Fruit fly (Drosophila melanogaster) whole organism, embryonic: Measurements from ENCODE around the gene OtopLc.

Experiments used
- Atf3 ChIP-seq: fragments of 200-800 bp; sonication (Bioruptor generic); optimal IDR thresholded peaks from 3 replicates; lab custom pipeline; 2016; ENCODE audit warnings: missing biosample characterization, missing genetic modification characterization
- Bteb2 ChIP-seq: fragments of 200-800 bp; sonication (Bioruptor generic); optimal IDR thresholded peaks from 2 replicates; lab custom pipeline; 2016; ENCODE audit warnings: missing biosample characterization, missing genetic modification characterization
- CG10959 ChIP-seq: fragments of 200-800 bp; sonication (Bioruptor generic); IDR thresholded peaks from 2 replicates; pipeline ENCODE4 v1.3.6; 2022; ENCODE audit warnings: missing biosample characterization, missing genetic modification characterization
- CG12219 ChIP-seq: fragments of 200-800 bp; sonication (Bioruptor generic); optimal IDR thresholded peaks from 3 replicates; lab custom pipeline; 2018; ENCODE audit warnings: missing biosample characterization, mild to moderate bottlenecking, missing genetic modification characterization
- CG12659 ChIP-seq: fragments of 200-800 bp; sonication (Bioruptor generic); optimal IDR thresholded peaks from 3 replicates; lab custom pipeline; 2017; ENCODE audit warnings: mild to moderate bottlenecking, missing biosample characterization, missing genetic modification reagents, missing genetic modification characterization
- CG14860 ChIP-seq: fragments of 200-800 bp; sonication (Bioruptor generic); IDR thresholded peaks from 3 replicates; pipeline ENCODE4 v1.3.6; 2022; ENCODE audit warnings: missing biosample characterization, missing genetic modification characterization; ENCODE audit not compliant: partially characterized antibody
- CG14965 ChIP-seq: fragments of 200-800 bp; sonication (Bioruptor generic); optimal IDR thresholded peaks from 2 replicates; lab custom pipeline; 2016; ENCODE audit warnings: missing biosample characterization, missing genetic modification characterization, borderline replicate concordance
- CG17385 ChIP-seq: fragments of 200-800 bp; sonication (Bioruptor generic); optimal IDR thresholded peaks from 3 replicates; lab custom pipeline; 2018; ENCODE audit warnings: missing biosample characterization, mild to moderate bottlenecking, missing genetic modification characterization
- CG17829 ChIP-seq: fragments of 200-800 bp; optimal IDR thresholded peaks from 2 replicates; lab custom pipeline; 2019; ENCODE audit warnings: missing biosample characterization, mild to moderate bottlenecking, missing genetic modification characterization, moderate library complexity
- CG2116 ChIP-seq: fragments of 200-800 bp; sonication (Bioruptor generic); optimal IDR thresholded peaks from 3 replicates; lab custom pipeline; 2018; ENCODE audit warnings: missing biosample characterization, mild to moderate bottlenecking, missing genetic modification characterization
- CG30431 ChIP-seq: fragments of 200-800 bp; sonication (Bioruptor generic); optimal IDR thresholded peaks from 2 replicates; lab custom pipeline; 2017; ENCODE audit warnings: missing biosample characterization, missing genetic modification characterization
- CG32767 ChIP-seq: fragments of 200-800 bp; sonication (Bioruptor generic); IDR thresholded peaks from 2 replicates; pipeline ENCODE4 v1.3.6; 2022; ENCODE audit warnings: missing biosample characterization, missing genetic modification characterization
- CG3995 ChIP-seq: fragments of 200-800 bp; sonication (Bioruptor generic); optimal IDR thresholded peaks from 3 replicates; lab custom pipeline; 2016; ENCODE audit warnings: missing biosample characterization, missing genetic modification characterization
- CG42726 ChIP-seq: fragments of 200-800 bp; sonication (Bioruptor generic); IDR thresholded peaks from 2 replicates; pipeline ENCODE4 v1.3.6; 2022; ENCODE audit warnings: missing biosample characterization, missing genetic modification characterization; ENCODE audit not compliant: partially characterized antibody
- CG4328 ChIP-seq: fragments of 200-800 bp; sonication (Bioruptor generic); optimal IDR thresholded peaks from 3 replicates; lab custom pipeline; 2017; ENCODE audit warnings: missing biosample characterization, missing genetic modification reagents, missing genetic modification characterization
- CG6272 ChIP-seq: fragments of 200-800 bp; sonication (Bioruptor generic); IDR thresholded peaks from 2 replicates; pipeline ENCODE4 v1.3.6; 2022; ENCODE audit warnings: missing biosample characterization, missing genetic modification characterization
- CG7786 ChIP-seq: fragments of 200-800 bp; sonication (Bioruptor generic); optimal IDR thresholded peaks from 2 replicates; lab custom pipeline; 2016; ENCODE audit warnings: missing biosample characterization, missing genetic modification characterization
- CG9727 ChIP-seq: fragments of 200-800 bp; sonication (Bioruptor generic); optimal IDR thresholded peaks from 3 replicates; lab custom pipeline; 2017; ENCODE audit warnings: missing biosample characterization, mild to moderate bottlenecking, missing genetic modification characterization
- Camta ChIP-seq: fragments of 200-800 bp; sonication (Bioruptor generic); optimal IDR thresholded peaks from 2 replicates; lab custom pipeline; 2016; ENCODE audit warnings: missing biosample characterization, missing genetic modification characterization
- Elba2 ChIP-seq: fragments of 200-800 bp; sonication (Bioruptor generic); optimal IDR thresholded peaks from 3 replicates; lab custom pipeline; 2016; ENCODE audit warnings: missing biosample characterization, missing genetic modification characterization
- Fer3 ChIP-seq: fragments of 200-800 bp; sonication (Bioruptor generic); optimal IDR thresholded peaks from 2 replicates; lab custom pipeline; 2018; ENCODE audit warnings: missing biosample characterization, mild to moderate bottlenecking, missing genetic modification characterization, moderate library complexity
- HLHmδ ChIP-seq: fragments of 200-800 bp; sonication (Bioruptor generic); optimal IDR thresholded peaks from 2 replicates; lab custom pipeline; 2018; ENCODE audit warnings: missing biosample characterization, mild to moderate bottlenecking, missing genetic modification characterization, moderate library complexity
- HmgD ChIP-seq: fragments of 200-800 bp; sonication (Bioruptor generic); optimal IDR thresholded peaks from 3 replicates; lab custom pipeline; 2016; ENCODE audit warnings: missing biosample characterization, missing genetic modification characterization
- Hmx ChIP-seq: fragments of 200-800 bp; sonication (Bioruptor generic); optimal IDR thresholded peaks from 2 replicates; lab custom pipeline; 2016; ENCODE audit warnings: missing biosample characterization, missing genetic modification characterization
- Meics ChIP-seq: fragments of 200-800 bp; sonication (Bioruptor generic); optimal IDR thresholded peaks from 2 replicates; lab custom pipeline; 2017; ENCODE audit warnings: missing biosample characterization, mild to moderate bottlenecking, missing genetic modification characterization
- Mrtf ChIP-seq: fragments of 200-800 bp; sonication (Bioruptor generic); IDR thresholded peaks from 3 replicates; pipeline ENCODE4 v1.3.6; 2022; ENCODE audit warnings: missing biosample characterization, missing genetic modification characterization
- Ptx1 ChIP-seq: fragments of 200-800 bp; sonication (Bioruptor generic); IDR thresholded peaks from 2 replicates; pipeline ENCODE4 v1.3.6; 2022; ENCODE audit warnings: missing biosample characterization, missing genetic modification characterization
- Side ChIP-seq: fragments of 200-800 bp; sonication (Bioruptor generic); optimal IDR thresholded peaks from 2 replicates; lab custom pipeline; 2016; ENCODE audit warnings: missing biosample characterization, missing genetic modification characterization
- Trl ChIP-seq, 3 experiments: fragments of >200 bp in 2 of 3; fragments of 200-800 bp in 1 of 3; sonication (Bioruptor generic) in 1 of 3; optimal IDR thresholded peaks; 2 replicates in 1 of 3; 3 replicates in 2 of 3; lab custom pipeline; 2016 to 2017; ENCODE audit warnings: missing biosample characterization in 1 of 3, missing genetic modification characterization in 1 of 3
- Usf ChIP-seq: fragments of 200-800 bp; sonication (Bioruptor generic); optimal IDR thresholded peaks from 2 replicates; lab custom pipeline; 2017; ENCODE audit warnings: missing genotype, missing biosample characterization, missing genetic modification characterization
- ase ChIP-seq: fragments of 200-800 bp; sonication (Bioruptor generic); IDR thresholded peaks from 3 replicates; pipeline ENCODE4 v1.3.6; 2022; ENCODE audit warnings: missing biosample characterization, missing genetic modification characterization
- ash1 ChIP-seq: fragments of 200-800 bp; sonication (Bioruptor generic); optimal IDR thresholded peaks from 2 replicates; lab custom pipeline; 2018; ENCODE audit warnings: missing biosample characterization, mild to moderate bottlenecking, missing genetic modification characterization
- bigmax ChIP-seq: fragments of 200-800 bp; sonication (Bioruptor generic); optimal IDR thresholded peaks from 2 replicates; lab custom pipeline; 2018; ENCODE audit warnings: missing biosample characterization, mild to moderate bottlenecking, missing genetic modification characterization
- crol ChIP-seq: fragments of 200-800 bp; sonication (Bioruptor generic); IDR thresholded peaks from 2 replicates; pipeline ENCODE4 v1.3.6; 2022; ENCODE audit warnings: missing biosample characterization, missing genetic modification characterization
- crp ChIP-seq, 2 experiments: fragments of 200-800 bp; sonication (Bioruptor generic); optimal IDR thresholded peaks; 2 replicates in 1 of 2; 3 replicates in 1 of 2; lab custom pipeline; 2017; ENCODE audit warnings: missing biosample characterization in 2 of 2, missing genetic modification characterization in 2 of 2, mild to moderate bottlenecking in 1 of 2, moderate library complexity in 1 of 2
- dan ChIP-seq: fragments of 200-800 bp; sonication (Bioruptor generic); IDR thresholded peaks from 2 replicates; pipeline ENCODE4 v1.3.6; 2022; ENCODE audit warnings: missing biosample characterization, missing genetic modification characterization
- fd102C ChIP-seq: fragments of 200-800 bp; sonication (Bioruptor generic); optimal IDR thresholded peaks from 2 replicates; lab custom pipeline; 2018; ENCODE audit warnings: missing biosample characterization, mild to moderate bottlenecking, missing genetic modification characterization, moderate library complexity
- gcm2 ChIP-seq: fragments of 200-800 bp; sonication (Bioruptor generic); optimal IDR thresholded peaks from 2 replicates; lab custom pipeline; 2016; ENCODE audit warnings: missing biosample characterization, missing genetic modification characterization
- her ChIP-seq: fragments of 200-800 bp; sonication (Bioruptor generic); optimal IDR thresholded peaks from 2 replicates; lab custom pipeline; 2016; ENCODE audit warnings: missing biosample characterization, missing genetic modification characterization
- ind ChIP-seq: fragments of 200-800 bp; sonication (Bioruptor generic); optimal IDR thresholded peaks from 3 replicates; lab custom pipeline; 2016; ENCODE audit warnings: missing biosample characterization, missing genetic modification characterization
- insv ChIP-seq, 2 experiments: fragments of 200-800 bp; sonication (Bioruptor generic); optimal IDR thresholded peaks; 3 replicates each; lab custom pipeline; 2016 to 2018; ENCODE audit warnings: missing biosample characterization in 2 of 2, missing genetic modification characterization in 2 of 2
- lilli ChIP-seq: fragments of 200-800 bp; sonication (Bioruptor generic); optimal IDR thresholded peaks from 3 replicates; lab custom pipeline; 2016; ENCODE audit warnings: missing biosample characterization, missing genetic modification characterization
- maf-S ChIP-seq: fragments of 200-800 bp; sonication (Bioruptor generic); optimal IDR thresholded peaks from 2 replicates; lab custom pipeline; 2016; ENCODE audit warnings: missing biosample characterization, missing genetic modification characterization
- mld ChIP-seq: fragments of 200-800 bp; sonication (Bioruptor generic); IDR thresholded peaks from 3 replicates; pipeline ENCODE4 v1.3.6; 2022; ENCODE audit warnings: missing biosample characterization, missing genetic modification characterization; ENCODE audit not compliant: partially characterized antibody
- oc ChIP-seq: fragments of 200-800 bp; sonication (Bioruptor generic); optimal IDR thresholded peaks from 2 replicates; lab custom pipeline; 2018; ENCODE audit warnings: missing biosample characterization, mild to moderate bottlenecking, missing genetic modification characterization, moderate library complexity
- sd ChIP-seq: fragments of 200-800 bp; sonication (Bioruptor generic); optimal IDR thresholded peaks from 3 replicates; lab custom pipeline; 2018; ENCODE audit warnings: missing biosample characterization, mild to moderate bottlenecking, missing genetic modification characterization, moderate library complexity
- slp2 ChIP-seq: fragments of 200-800 bp; sonication (Bioruptor generic); optimal IDR thresholded peaks from 2 replicates; lab custom pipeline; 2016; ENCODE audit warnings: missing biosample characterization, missing genetic modification characterization
- tin ChIP-seq: fragments of 200-800 bp; sonication (Bioruptor generic); optimal IDR thresholded peaks from 3 replicates; lab custom pipeline; 2016; ENCODE audit warnings: missing biosample characterization, missing genetic modification characterization
- usp ChIP-seq: fragments of >200 bp; optimal IDR thresholded peaks from 2 replicates; lab custom pipeline; 2017; ENCODE audit warnings: missing biosample characterization, missing genetic modification characterization

OtopLc gene

dm6 chrX:5677400-5678177, 14.9 kb upstream of the OtopLc start (continued):
- TF ChIP-seq Mrtf (GFP tag; lab: Robert Waterston, UW): peak; percentile 72; the same call in 2 of the 3 replicates
- TF ChIP-seq CG17829 (tag; lab: Kevin White, UChicago): peak; percentile 74
- TF ChIP-seq Side (GFP tag; lab: Kevin White, UChicago): peak; percentile 87
- TF ChIP-seq CG32767 (GFP tag; lab: Robert Waterston, UW): peak; percentile 78
- TF ChIP-seq fd102C: peak; percentile 97
- peak; percentile 78 for TF ChIP-seq crol
- peak; percentile 58 for TF ChIP-seq CG7786 (GFP tag; lab: Kevin White, UChicago)
- peak; percentile 94 for TF ChIP-seq CG9727 (GFP tag; lab: Kevin White, UChicago)
- peak; percentile 80 for TF ChIP-seq Atf3 (GFP tag; lab: Kevin White, UChicago)
- TF ChIP-seq slp2 (GFP tag; lab: Kevin White, UChicago): peak; percentile 85
- TF ChIP-seq tin (GFP tag; lab: Kevin White, UChicago): peak; percentile 83
- TF ChIP-seq bigmax (GFP tag; lab: Kevin White, UChicago): peak; percentile 73
- peak; percentile 73 for TF ChIP-seq CG14965 (GFP tag; lab: Kevin White, UChicago)
- peak; percentile 71; the same call in 2 of the 3 replicates for TF ChIP-seq ase (GFP tag; lab: Robert Waterston, UW)
- TF ChIP-seq crp (GFP tag; optimal IDR thresholded peaks at IDR 0.05; lab: Kevin White, UChicago): peak in 1 of 2 experiments; percentile 55
- TF ChIP-seq Camta: peak; percentile 95
- peak; percentile 67 for TF ChIP-seq lilli (GFP tag; lab: Kevin White, UChicago)
- peak; percentile 90 for TF ChIP-seq maf-S (GFP tag; lab: Kevin White, UChicago)
- peak; percentile 82 for TF ChIP-seq CG2116 (GFP tag; lab: Kevin White, UChicago)
- no peak for TF ChIP-seq Trl (optimal IDR thresholded peaks at IDR 0.05; lab: Kevin White, UChicago)
- peak; percentile 94 for TF ChIP-seq Trl (GFP tag; optimal IDR thresholded peaks at IDR 0.05; lab: Kevin White, UChicago)
- TF ChIP-seq Meics (GFP tag; lab: Kevin White, UChicago): peak; percentile 92
- TF ChIP-seq her: peak; percentile 83
- peak; percentile 90 for TF ChIP-seq sd (tag; lab: Kevin White, UChicago)
- peak; percentile 62 for TF ChIP-seq HmgD (GFP tag; lab: Kevin White, UChicago)
- no peak for TF ChIP-seq CG14860 (GFP tag; lab: Robert Waterston, UW)
- no peak for TF ChIP-seq Elba2 (GFP tag; lab: Kevin White, UChicago)
- TF ChIP-seq CG6272 (GFP tag; lab: Robert Waterston, UW): no peak
- TF ChIP-seq HLHmδ (GFP tag; lab: Kevin White, UChicago): peak; percentile 99
- TF ChIP-seq CG10959 (GFP tag; lab: Robert Waterston, UW): peak; percentile 79
- TF ChIP-seq CG12659 (GFP tag; lab: Kevin White, UChicago): peak; percentile 95
- peak; percentile 95 for TF ChIP-seq Fer3
- peak; percentile 91 for TF ChIP-seq ash1 (GFP tag; lab: Kevin White, UChicago)
- TF ChIP-seq Usf: peak; percentile 16
- no peak for TF ChIP-seq CG3995 (GFP tag; lab: Kevin White, UChicago)
- peak; percentile 88 for TF ChIP-seq CG17385 (GFP tag; lab: Kevin White, UChicago)
- TF ChIP-seq CG12219: peak; percentile 90
- TF ChIP-seq usp: no peak
- TF ChIP-seq Bteb2 (GFP tag; lab: Kevin White, UChicago): peak; percentile 87
- peak; percentile 74 for TF ChIP-seq gcm2
- TF ChIP-seq Hmx: no peak
- TF ChIP-seq CG42726 (GFP tag; lab: Robert Waterston, UW): no peak
- TF ChIP-seq CG30431 (GFP tag; lab: Kevin White, UChicago): peak; percentile 61
- TF ChIP-seq dan: no peak
- no peak for TF ChIP-seq mld
- peak; percentile 36 to 83 for TF ChIP-seq insv (GFP tag; optimal IDR thresholded peaks at IDR 0.05; lab: Kevin White, UChicago)
- peak; percentile 90 for TF ChIP-seq oc (tag; lab: Kevin White, UChicago)
- peak; percentile 98 for TF ChIP-seq CG4328
- TF ChIP-seq ind: peak; percentile 50
- peak; percentile 30; the same call in 1 of the 2 replicates for TF ChIP-seq Ptx1 (GFP tag; lab: Robert Waterston, UW)
